Worm (Caenorhabditis elegans): ENCODE measurements around the gene C48D5.3.

DNA sequence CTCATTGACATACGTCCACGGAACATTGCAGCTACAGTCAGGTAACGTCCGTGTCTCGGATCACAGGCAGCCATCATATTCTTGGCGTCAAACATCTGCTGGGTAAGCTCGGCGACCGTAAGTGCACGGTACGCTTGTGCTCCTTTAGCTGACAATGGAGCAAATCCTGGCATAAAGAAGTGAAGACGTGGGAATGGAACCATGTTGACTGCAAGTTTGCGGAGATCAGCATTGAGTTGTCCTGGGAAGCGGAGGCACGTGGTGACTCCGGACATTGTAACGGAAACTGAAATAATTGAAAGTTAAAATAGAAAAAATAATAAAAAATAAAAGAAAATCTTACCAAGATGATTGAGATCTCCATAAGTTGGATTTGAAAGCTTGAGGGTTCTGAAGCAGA, 42.0 kb downstream of the C48D5.3 start:
- no peak for TF ChIP-seq pha-4 (tag; optimal IDR thresholded peaks at IDR 0.05)
- no peak for TF ChIP-seq ceh-18 (tag; optimal IDR thresholded peaks at IDR 0.05)
- no peak for TF ChIP-seq ceh-24 (tag; optimal IDR thresholded peaks at IDR 0.05)
- TF ChIP-seq ahr-1 (tag; optimal IDR thresholded peaks at IDR 0.05), result no peak

All from whole organism, late embryonic.